4 fruit fly cellular contexts compared by ENCODE assay signal in genomic region chr2L:9449257-9449972, dm6.
TF ChIP-seq lines count a peak whose summit lies in the region.

No protein-coding gene starts in this region.

TF ChIP-seq in whole organism, adult, 20 proteins besides CTCF, POLR2A, EP300 and RAD21 (continued from another document):
- TF ChIP-seq cic (GFP tag; optimal IDR thresholded peaks at IDR 0.05; lab: Kevin White, UChicago) = peak; percentile 93
- TF ChIP-seq CG33017 (tag; optimal IDR thresholded peaks at IDR 0.05; lab: Kevin White, UChicago) = peak; percentile 92

TF ChIP-seq in whole organism, embryonic, 481 proteins besides CTCF, POLR2A, EP300 and RAD21 (continued from another document and continues in another):
- TF ChIP-seq Tbp (GFP tag; optimal IDR thresholded peaks at IDR 0.05; lab: Kevin White, UChicago) (no peak), ewg (GFP tag; optimal IDR thresholded peaks at IDR 0.05; lab: Kevin White, UChicago) (peak; percentile 93), p53 (GFP tag; optimal IDR thresholded peaks at IDR 0.05; lab: Kevin White, UChicago) (no peak), CG32767 (GFP tag; IDR thresholded peaks at IDR 0.05; lab: Robert Waterston, UW) (peak; percentile 95), CG17361 (GFP tag; IDR thresholded peaks at IDR 0.05; lab: Robert Waterston, UW) (peak; percentile 92), CG3726 (GFP tag; IDR thresholded peaks at IDR 0.05; lab: Robert Waterston, UW) (peak; percentile 94), trh (GFP tag; optimal IDR thresholded peaks at IDR 0.05; lab: Kevin White, UChicago) (peak; percentile 71), CG12104 (GFP tag; optimal IDR thresholded peaks at IDR 0.05; lab: Kevin White, UChicago) (peak; percentile 94), CG9609 (GFP tag; optimal IDR thresholded peaks at IDR 0.05; lab: Kevin White, UChicago) (peak; percentile 70), HLHmδ (GFP tag; optimal IDR thresholded peaks at IDR 0.05; lab: Kevin White, UChicago) (peak; percentile 93), CG9437 (GFP tag; optimal IDR thresholded peaks at IDR 0.05; lab: Kevin White, UChicago) (peak; percentile 87), pan (optimal IDR thresholded peaks at IDR 0.05; lab: Kevin White, UChicago) (no peak), pan (GFP tag; optimal IDR thresholded peaks at IDR 0.05 in 1 of 2, IDR thresholded peaks at IDR 0.05 in 1 of 2) (peak in 1 of 2 experiments; percentile 95), CG11560 (tag; IDR thresholded peaks at IDR 0.05; lab: Robert Waterston, UW) (peak; percentile 86), CG15011 (GFP tag; optimal IDR thresholded peaks at IDR 0.05; lab: Kevin White, UChicago) (peak; percentile 89), CG31388 (GFP tag; optimal IDR thresholded peaks at IDR 0.05; lab: Kevin White, UChicago) (peak; percentile 75), CG11093 (GFP tag; IDR thresholded peaks at IDR 0.05; lab: Robert Waterston, UW) (peak; percentile 96), CG4404 (GFP tag; IDR thresholded peaks at IDR 0.05; lab: Robert Waterston, UW) (peak; percentile 98), fd3F (GFP tag; optimal IDR thresholded peaks at IDR 0.05; lab: Kevin White, UChicago) (peak; percentile 89), Ravus (GFP tag; IDR thresholded peaks at IDR 0.05; lab: Robert Waterston, UW) (peak; percentile 52), CG13894 (tag; optimal IDR thresholded peaks at IDR 0.05; lab: Kevin White, UChicago) (peak; percentile 87), Mad (GFP tag; optimal IDR thresholded peaks at IDR 0.05; lab: Kevin White, UChicago) (peak; percentile 88), CG18476 (GFP tag; optimal IDR thresholded peaks at IDR 0.05; lab: Kevin White, UChicago) (peak; percentile 83), repo (GFP tag; optimal IDR thresholded peaks at IDR 0.05; lab: Kevin White, UChicago) (peak; percentile 77), B-H2 (GFP tag; optimal IDR thresholded peaks at IDR 0.05; lab: Kevin White, UChicago) (peak; percentile 91), Dip2 (GFP tag; IDR thresholded peaks at IDR 0.05; lab: Robert Waterston, UW) (peak; percentile 68; the same call in 1 of the 2 replicates), Usf (GFP tag; optimal IDR thresholded peaks at IDR 0.05; lab: Kevin White, UChicago) (peak; percentile 96), Atf-2 (GFP tag; optimal IDR thresholded peaks at IDR 0.05; lab: Kevin White, UChicago) (peak; percentile 90), Sox102F (GFP tag; optimal IDR thresholded peaks at IDR 0.05; lab: Kevin White, UChicago) (peak; percentile 88), CG12659 (GFP tag; optimal IDR thresholded peaks at IDR 0.05; lab: Kevin White, UChicago) (peak; percentile 97), eve (GFP tag; optimal IDR thresholded peaks at IDR 0.05; lab: Kevin White, UChicago) (peak; percentile 92 to 99), pfk (GFP tag; optimal IDR thresholded peaks at IDR 0.05; lab: Kevin White, UChicago) (no peak), HmgD (GFP tag; optimal IDR thresholded peaks at IDR 0.05; lab: Kevin White, UChicago) (peak; percentile 69), gfzf (GFP tag; optimal IDR thresholded peaks at IDR 0.05; lab: Kevin White, UChicago) (no peak), chn (GFP tag; optimal IDR thresholded peaks at IDR 0.05; lab: Kevin White, UChicago) (peak; percentile 66), da (GFP tag; optimal IDR thresholded peaks at IDR 0.05; lab: Kevin White, UChicago) (peak; percentile 63), CG10462 (GFP tag; optimal IDR thresholded peaks at IDR 0.05; lab: Kevin White, UChicago) (peak; percentile 91), CG12942 (GFP tag; optimal IDR thresholded peaks at IDR 0.05; lab: Kevin White, UChicago) (peak; percentile 93), CG43689 (GFP tag; IDR thresholded peaks at IDR 0.05; lab: Robert Waterston, UW) (peak; percentile 86), pros (GFP tag; optimal IDR thresholded peaks at IDR 0.05; lab: Kevin White, UChicago) (peak; percentile 96), Gsc (GFP tag; IDR thresholded peaks at IDR 0.05; lab: Robert Waterston, UW) (no peak; the same call in 1 of the 2 replicates), nmo (GFP tag; optimal IDR thresholded peaks at IDR 0.05; lab: Kevin White, UChicago) (peak; percentile 97)

TF ChIP-seq in whole organism, prepupa, 60 proteins besides CTCF, POLR2A, EP300 and RAD21 (continued from another document):
- TF ChIP-seq CG3919 (GFP tag; optimal IDR thresholded peaks at IDR 0.05; lab: Kevin White, UChicago) = peak; percentile 91
- peak; percentile 66 for TF ChIP-seq dac (GFP tag; optimal IDR thresholded peaks at IDR 0.05; lab: Kevin White, UChicago)
- peak; percentile 97 for TF ChIP-seq Eip78C (GFP tag; lab: Kevin White, UChicago)
- peak; percentile 97 for TF ChIP-seq CG15336 (GFP tag; IDR thresholded peaks at IDR 0.05; lab: Robert Waterston, UW)
- TF ChIP-seq Hr39 (GFP tag; optimal IDR thresholded peaks at IDR 0.05; lab: Kevin White, UChicago) = peak; percentile 83
- TF ChIP-seq CG10631 (GFP tag; optimal IDR thresholded peaks at IDR 0.05; lab: Kevin White, UChicago) = peak; percentile 97
- TF ChIP-seq OdsH (GFP tag; optimal IDR thresholded peaks at IDR 0.05; lab: Kevin White, UChicago) = peak; percentile 97
- peak; percentile 89 for TF ChIP-seq Sox102F (GFP tag; optimal IDR thresholded peaks at IDR 0.05; lab: Kevin White, UChicago)
- TF ChIP-seq CG7368 (GFP tag; optimal IDR thresholded peaks at IDR 0.05; lab: Kevin White, UChicago) = peak; percentile 93
- TF ChIP-seq eg (GFP tag; IDR thresholded peaks at IDR 0.05; lab: Robert Waterston, UW) = peak; percentile 94
- peak; percentile 93 for TF ChIP-seq Lpt (GFP tag; optimal IDR thresholded peaks at IDR 0.05; lab: Kevin White, UChicago)
- TF ChIP-seq Eip93F (GFP tag; optimal IDR thresholded peaks at IDR 0.05; lab: Kevin White, UChicago) = peak; percentile 95
- peak; percentile 98 for TF ChIP-seq Met (GFP tag; optimal IDR thresholded peaks at IDR 0.05; lab: Kevin White, UChicago)
- no peak for TF ChIP-seq Hr38 (GFP tag; optimal IDR thresholded peaks at IDR 0.05; lab: Kevin White, UChicago)
- peak; percentile 95 for TF ChIP-seq CG6808 (GFP tag; optimal IDR thresholded peaks at IDR 0.05; lab: Kevin White, UChicago)
- TF ChIP-seq Ets21C (GFP tag; optimal IDR thresholded peaks at IDR 0.05; lab: Kevin White, UChicago) = peak; percentile 84
- TF ChIP-seq fkh (GFP tag; optimal IDR thresholded peaks at IDR 0.05; lab: Kevin White, UChicago) = peak; percentile 98
- TF ChIP-seq Ets96B (tag; optimal IDR thresholded peaks at IDR 0.05; lab: Kevin White, UChicago) = peak; percentile 95
- TF ChIP-seq CG6792 (GFP tag; optimal IDR thresholded peaks at IDR 0.05; lab: Kevin White, UChicago) = peak; percentile 96
- TF ChIP-seq Gug (GFP tag; IDR thresholded peaks at IDR 0.05; lab: Robert Waterston, UW) = peak; percentile 94
- peak; percentile 86 for TF ChIP-seq Eip75B (GFP tag; optimal IDR thresholded peaks at IDR 0.05; lab: Kevin White, UChicago)
- peak; percentile 94 for TF ChIP-seq CG10669 (GFP tag; optimal IDR thresholded peaks at IDR 0.05; lab: Kevin White, UChicago)
- TF ChIP-seq CG6163 (GFP tag; IDR thresholded peaks at IDR 0.05; lab: Robert Waterston, UW) = peak; percentile 93
- peak; percentile 96 for TF ChIP-seq Sox14 (GFP tag; optimal IDR thresholded peaks at IDR 0.05; lab: Kevin White, UChicago)
- TF ChIP-seq Blimp-1 (GFP tag; optimal IDR thresholded peaks at IDR 0.05; lab: Kevin White, UChicago) = peak; percentile 91
- peak; percentile 95 to 96 for TF ChIP-seq ss (GFP tag; optimal IDR thresholded peaks at IDR 0.05; lab: Kevin White, UChicago)
- peak; percentile 95 for TF ChIP-seq fd59A (GFP tag; optimal IDR thresholded peaks at IDR 0.05; lab: Kevin White, UChicago)
- peak; percentile 74 to 91 for TF ChIP-seq salr (GFP tag; optimal IDR thresholded peaks at IDR 0.05; lab: Kevin White, UChicago)
- TF ChIP-seq Hr4 (GFP tag; optimal IDR thresholded peaks at IDR 0.05; lab: Kevin White, UChicago) = peak; percentile 79
- TF ChIP-seq dsx (GFP tag; optimal IDR thresholded peaks at IDR 0.05; lab: Kevin White, UChicago; ENCODE audit: poor library complexity, severe bottlenecking) = peak; percentile 91
- TF ChIP-seq spab (GFP tag; optimal IDR thresholded peaks at IDR 0.05; lab: Kevin White, UChicago) = peak; percentile 95
- TF ChIP-seq svp (GFP tag; lab: Kevin White, UChicago) = peak; percentile 97
- TF ChIP-seq CG9139 (GFP tag; optimal IDR thresholded peaks at IDR 0.05; lab: Kevin White, UChicago) = peak; percentile 89
- peak; percentile 96 for TF ChIP-seq acj6 (GFP tag; optimal IDR thresholded peaks at IDR 0.05; lab: Kevin White, UChicago)
- peak; percentile 96 for TF ChIP-seq achi (GFP tag; optimal IDR thresholded peaks at IDR 0.05; lab: Kevin White, UChicago)
- peak; percentile 94 for TF ChIP-seq CG11294 (GFP tag; IDR thresholded peaks at IDR 0.05; lab: Robert Waterston, UW)
- TF ChIP-seq fd85E (GFP tag; optimal IDR thresholded peaks at IDR 0.05; lab: Kevin White, UChicago) = peak; percentile 86
- TF ChIP-seq lz (GFP tag; optimal IDR thresholded peaks at IDR 0.05; lab: Kevin White, UChicago) = peak; percentile 73
- TF ChIP-seq CG4318 (GFP tag; optimal IDR thresholded peaks at IDR 0.05; lab: Kevin White, UChicago) = peak; percentile 90
- TF ChIP-seq CG3032 (tag; optimal IDR thresholded peaks at IDR 0.05; lab: Kevin White, UChicago) = peak; percentile 97
- peak; percentile 88 for TF ChIP-seq CG8319 (GFP tag; optimal IDR thresholded peaks at IDR 0.05; lab: Kevin White, UChicago)

TF ChIP-seq in whole organism, wandering third instar larva, 38 proteins besides CTCF, POLR2A, EP300 and RAD21 (continued from another document):
- TF ChIP-seq pan (optimal IDR thresholded peaks at IDR 0.05; lab: Kevin White, UChicago) (no peak), Hnf4 (GFP tag; optimal IDR thresholded peaks at IDR 0.05; lab: Kevin White, UChicago) (peak; percentile 88), Abd-B (GFP tag; optimal IDR thresholded peaks at IDR 0.05; lab: Kevin White, UChicago) (no peak), lola (GFP tag; optimal IDR thresholded peaks at IDR 0.05; lab: Kevin White, UChicago) (no peak), woc (GFP tag; optimal IDR thresholded peaks at IDR 0.05; lab: Kevin White, UChicago) (peak; percentile 85), CG9705 (GFP tag; optimal IDR thresholded peaks at IDR 0.05; lab: Kevin White, UChicago) (peak; percentile 97), fru (GFP tag; optimal IDR thresholded peaks at IDR 0.05; lab: Kevin White, UChicago) (peak; percentile 92), dmrt93B (GFP tag; optimal IDR thresholded peaks at IDR 0.05; lab: Kevin White, UChicago) (peak; percentile 96), Dif (GFP tag; optimal IDR thresholded peaks at IDR 0.05; lab: Kevin White, UChicago; ENCODE audit: partially characterized antibody) (peak; percentile 91), sage (GFP tag; optimal IDR thresholded peaks at IDR 0.05; lab: Kevin White, UChicago) (peak; percentile 86), CrebA (GFP tag; optimal IDR thresholded peaks at IDR 0.05; lab: Kevin White, UChicago; ENCODE audit: borderline replicate concordance) (peak; percentile 85), jim (GFP tag; optimal IDR thresholded peaks at IDR 0.05; lab: Kevin White, UChicago) (no peak), h (GFP tag; optimal IDR thresholded peaks at IDR 0.05; lab: Kevin White, UChicago) (peak; percentile 94), CG32264 (GFP tag; optimal IDR thresholded peaks at IDR 0.05; lab: Kevin White, UChicago) (peak; percentile 69), HLH106 (tag; optimal IDR thresholded peaks at IDR 0.05; lab: Kevin White, UChicago) (peak; percentile 98), GATAd (GFP tag; optimal IDR thresholded peaks at IDR 0.05; lab: Kevin White, UChicago) (peak; percentile 53), Jra (GFP tag; optimal IDR thresholded peaks at IDR 0.05; lab: Kevin White, UChicago) (peak; percentile 37)
